Worm (Caenorhabditis elegans): ENCODE measurements around the gene acr-24.

The acr-24 gene

DNA sequence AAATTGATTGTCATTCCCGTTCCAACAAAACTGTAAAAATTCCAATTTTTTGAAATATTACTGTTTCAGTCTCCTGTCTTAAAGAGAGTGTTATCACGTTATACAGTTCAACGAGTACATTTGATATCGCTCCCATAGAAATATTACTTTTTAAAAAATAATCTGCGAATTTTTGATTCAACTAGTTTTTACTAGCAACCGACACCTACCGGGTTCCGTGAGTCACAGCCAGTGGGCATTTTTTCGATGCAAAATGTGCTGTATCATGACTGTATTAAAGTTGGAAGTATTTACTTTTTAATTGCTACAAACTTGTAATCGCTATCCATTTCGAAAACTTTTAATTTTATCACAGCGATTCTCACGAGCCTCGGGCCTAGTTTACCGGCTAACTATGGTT, 40.0 kb downstream of the acr-24 start:
- TF ChIP-seq him-1 (tag; optimal IDR thresholded peaks at IDR 0.05), result no peak
- TF ChIP-seq W03F9.2 (tag; optimal IDR thresholded peaks at IDR 0.05), result no peak
- TF ChIP-seq dao-5 (tag; optimal IDR thresholded peaks at IDR 0.05), result no peak

DNA sequence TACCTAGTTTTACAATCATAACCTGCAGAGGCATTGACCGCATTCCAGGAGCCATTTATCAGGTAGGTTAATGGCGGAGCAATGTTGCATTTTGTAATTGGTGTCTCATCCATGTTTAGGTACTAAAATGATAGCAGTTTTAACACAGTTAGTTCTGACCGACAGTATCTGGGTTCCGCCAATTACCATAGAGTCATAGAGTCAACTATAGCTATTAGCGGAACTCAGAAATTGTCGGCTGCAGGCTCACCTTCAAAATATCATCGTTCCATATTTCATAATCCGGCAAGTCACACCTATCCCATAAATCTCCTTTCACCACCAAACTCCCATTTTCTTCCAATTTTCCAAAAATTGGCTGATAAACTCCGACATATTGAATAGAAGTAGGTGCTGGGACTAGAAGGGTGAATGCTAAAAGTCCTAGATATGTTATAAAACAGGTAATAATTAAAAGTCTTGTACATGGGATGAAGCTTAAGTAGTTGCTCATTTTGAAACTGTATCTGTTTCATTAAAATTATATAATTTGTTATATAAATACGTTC, 42.2 kb downstream of the acr-24 start, which contains the start of gene Y73F8A.35:
Gene Y73F8A.35 (minus strand): TSS at position 498 of the 548 bp plus-strand sequence.
- TF ChIP-seq dao-5 (tag; optimal IDR thresholded peaks at IDR 0.05) (no peak), him-1 (tag; optimal IDR thresholded peaks at IDR 0.05) (no peak), W03F9.2 (tag; optimal IDR thresholded peaks at IDR 0.05) (no peak)

DNA sequence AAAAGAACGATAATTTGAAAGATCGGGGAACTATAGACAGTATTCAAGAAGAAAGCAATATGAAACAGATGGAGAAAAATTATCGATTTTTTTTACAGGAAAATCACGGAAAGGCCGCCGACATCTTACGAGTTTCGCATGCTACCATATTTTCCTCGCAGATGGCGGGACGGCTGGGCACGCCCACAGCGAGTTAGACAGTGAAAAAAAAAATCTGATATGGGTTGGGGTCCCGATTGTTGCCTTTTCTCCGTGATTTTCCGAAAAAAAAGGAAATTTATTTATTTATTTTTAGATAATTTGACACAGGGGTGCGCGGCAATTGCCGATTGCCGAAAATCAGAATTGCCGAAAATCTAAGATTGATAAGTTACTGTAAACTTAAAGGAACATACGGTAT, 57.4 kb downstream of the acr-24 start:
- TF ChIP-seq W03F9.2 (tag; optimal IDR thresholded peaks at IDR 0.05) (no peak), him-1 (tag; optimal IDR thresholded peaks at IDR 0.05) (no peak), dao-5 (tag; optimal IDR thresholded peaks at IDR 0.05) (no peak)

- no peak for TF ChIP-seq him-1 (tag; optimal IDR thresholded peaks at IDR 0.05)
- no peak for TF ChIP-seq W03F9.2 (tag; optimal IDR thresholded peaks at IDR 0.05)
- TF ChIP-seq dao-5 (tag; optimal IDR thresholded peaks at IDR 0.05), result no peak
These were observed 61.7 kb downstream of the acr-24 start for ce11 chrIV:15559065-15559464.
